Worm (Caenorhabditis elegans): ENCODE data around the gene usp-14.

- TF ChIP-seq ama-1 (optimal IDR thresholded peaks at IDR 0.05): no peak
- TF ChIP-seq hmbx-1 (tag; optimal IDR thresholded peaks at IDR 0.05): no peak
- TF ChIP-seq hmg-4 (GFP tag; optimal IDR thresholded peaks at IDR 0.05): no peak
- no peak for TF ChIP-seq hnd-1 (tag; optimal IDR thresholded peaks at IDR 0.05)
- TF ChIP-seq flt-1 (GFP tag; IDR thresholded peaks at IDR 0.05): no peak
- no peak for TF ChIP-seq ceh-13 (GFP tag; optimal IDR thresholded peaks at IDR 0.05)
Measured at ce11 chrII:14494014-14494413, 5.5 kb upstream of the usp-14 start.
